Worm (Caenorhabditis elegans): ENCODE data around the gene F14D2.8.

The F14D2.8 gene

ce11 chrII:3383116-3383515 is 33.4 kb upstream of the F14D2.8 start:
- TF ChIP-seq sem-2 (GFP tag; optimal IDR thresholded peaks at IDR 0.05) (no peak), pha-4 (tag; optimal IDR thresholded peaks at IDR 0.05) (no peak), ceh-43 (GFP tag; optimal IDR thresholded peaks at IDR 0.05) (no peak), snpc-4 (tag; optimal IDR thresholded peaks at IDR 0.05) (no peak), ces-1 (GFP tag; optimal IDR thresholded peaks at IDR 0.05) (no peak), ztf-11 (tag; optimal IDR thresholded peaks at IDR 0.05) (no peak), mep-1 (tag; optimal IDR thresholded peaks at IDR 0.05) (no peak), nhr-76 (tag; optimal IDR thresholded peaks at IDR 0.05) (no peak), drap-1 (GFP tag; optimal IDR thresholded peaks at IDR 0.05) (no peak), blmp-1 (tag; optimal IDR thresholded peaks at IDR 0.05) (no peak), tbx-8 (GFP tag; optimal IDR thresholded peaks at IDR 0.05) (no peak), mab-5 (tag; optimal IDR thresholded peaks at IDR 0.05) (no peak), cnd-1 (tag; optimal IDR thresholded peaks at IDR 0.05) (no peak), lin-32 (GFP tag; optimal IDR thresholded peaks at IDR 0.05) (no peak), ham-2 (GFP tag; optimal IDR thresholded peaks at IDR 0.05) (no peak)

ce11 chrII:3381510-3381909 is 31.8 kb upstream of the F14D2.8 start, which contains the start of gene T06D4.1:
Gene T06D4.1 (plus strand): TSS chrII:3381830.
- no peak for TF ChIP-seq elt-3 (tag; optimal IDR thresholded peaks at IDR 0.05)

ce11 chrII:3378275-3378674 is 28.6 kb upstream of the F14D2.8 start, which contains the start of gene Y49F6C.2:
Gene Y49F6C.2 (plus strand): TSS chrII:3378575.
- TF ChIP-seq blmp-1 (tag; optimal IDR thresholded peaks at IDR 0.05) (no peak), mep-1 (tag; optimal IDR thresholded peaks at IDR 0.05) (no peak), ham-2 (GFP tag; optimal IDR thresholded peaks at IDR 0.05) (no peak), pha-4 (tag; optimal IDR thresholded peaks at IDR 0.05) (no peak), unc-120 (tag; optimal IDR thresholded peaks at IDR 0.05; ENCODE audit: poor library complexity, severe bottlenecking) (no peak), hlh-1 (tag; optimal IDR thresholded peaks at IDR 0.05) (no peak), sptf-1 (tag; optimal IDR thresholded peaks at IDR 0.05) (no peak), mls-2 (tag; optimal IDR thresholded peaks at IDR 0.05) (no peak), flh-1 (GFP tag; optimal IDR thresholded peaks at IDR 0.05) (no peak), nhr-237 (tag; optimal IDR thresholded peaks at IDR 0.05) (no peak), nhr-76 (tag; optimal IDR thresholded peaks at IDR 0.05) (no peak), M03D4.4 (tag; optimal IDR thresholded peaks at IDR 0.05) (no peak), lin-32 (GFP tag; optimal IDR thresholded peaks at IDR 0.05) (no peak), elt-3 (tag; optimal IDR thresholded peaks at IDR 0.05) (no peak), mab-5 (tag; optimal IDR thresholded peaks at IDR 0.05) (no peak)

- peak; percentile 8 for TF ChIP-seq nhr-2 (tag; optimal IDR thresholded peaks at IDR 0.05)
- TF ChIP-seq ces-1 (GFP tag; optimal IDR thresholded peaks at IDR 0.05) = no peak
Measured at ce11 chrII:3376789-3377188, 27.1 kb upstream of the F14D2.8 start, which contains the start of gene bath-9. Gene bath-9 (plus strand): TSS chrII:3377089.

- TF ChIP-seq ham-2 (GFP tag; optimal IDR thresholded peaks at IDR 0.05) (no peak), nhr-76 (tag; optimal IDR thresholded peaks at IDR 0.05) (no peak), unc-39 (tag; optimal IDR thresholded peaks at IDR 0.05) (no peak), ces-1 (GFP tag; optimal IDR thresholded peaks at IDR 0.05) (no peak), nhr-2 (tag; optimal IDR thresholded peaks at IDR 0.05) (no peak), hlh-1 (tag; optimal IDR thresholded peaks at IDR 0.05) (no peak), mab-5 (tag; optimal IDR thresholded peaks at IDR 0.05) (no peak), elt-1 (tag; optimal IDR thresholded peaks at IDR 0.05; ENCODE audit: borderline replicate concordance, insufficient read depth) (no peak), blmp-1 (tag; optimal IDR thresholded peaks at IDR 0.05) (no peak), nhr-12 (tag; optimal IDR thresholded peaks at IDR 0.05) (no peak)
Measured at ce11 chrII:3375302-3375701, 25.6 kb upstream of the F14D2.8 start.

ce11 chrII:3374779-3375178 is 25.1 kb upstream of the F14D2.8 start, which contains the start of gene bath-10:
Gene bath-10 (plus strand): TSS chrII:3375079.
- TF ChIP-seq nhr-28 (tag; optimal IDR thresholded peaks at IDR 0.05) = no peak
- TF ChIP-seq bed-3 (GFP tag; optimal IDR thresholded peaks at IDR 0.05) = no peak
- TF ChIP-seq ceh-83 (GFP tag; optimal IDR thresholded peaks at IDR 0.05) = no peak
- TF ChIP-seq blmp-1 (tag; optimal IDR thresholded peaks at IDR 0.05) = no peak
- TF ChIP-seq lsy-2 (tag; optimal IDR thresholded peaks at IDR 0.05) = no peak
- TF ChIP-seq nhr-2 (tag; optimal IDR thresholded peaks at IDR 0.05) = peak; percentile 22
- no peak for TF ChIP-seq flh-1 (GFP tag; optimal IDR thresholded peaks at IDR 0.05)
- no peak for TF ChIP-seq ceh-39 (tag; optimal IDR thresholded peaks at IDR 0.05)

All from whole organism, mixed stage, embryonic.